Worm (Caenorhabditis elegans): ENCODE results near the gene F46C8.1.

Gene F46C8.1

ce11 chrX:7523799-7524198, 24.5 kb upstream of the F46C8.1 start:
- TF ChIP-seq nhr-237 (tag; optimal IDR thresholded peaks at IDR 0.05) (no peak), nhr-76 (tag; optimal IDR thresholded peaks at IDR 0.05) (no peak), blmp-1 (tag; optimal IDR thresholded peaks at IDR 0.05) (no peak), fkh-8 (tag; optimal IDR thresholded peaks at IDR 0.05) (no peak), sox-4 (tag; optimal IDR thresholded peaks at IDR 0.05) (no peak), unc-62 (GFP tag; optimal IDR thresholded peaks at IDR 0.05) (no peak), ceh-90 (tag; optimal IDR thresholded peaks at IDR 0.05) (no peak), mep-1 (tag; optimal IDR thresholded peaks at IDR 0.05) (no peak), ztf-4 (tag; optimal IDR thresholded peaks at IDR 0.05) (no peak), C16A3.4 (tag; optimal IDR thresholded peaks at IDR 0.05) (no peak), unc-98 (GFP tag; IDR thresholded peaks at IDR 0.05) (no peak), tlp-1 (tag; optimal IDR thresholded peaks at IDR 0.05) (no peak), nhr-20 (tag; optimal IDR thresholded peaks at IDR 0.05) (peak; percentile 33), pqm-1 (tag; optimal IDR thresholded peaks at IDR 0.05) (no peak), lin-14 (GFP tag; optimal IDR thresholded peaks at IDR 0.05) (peak; percentile 82), aly-2 (tag; optimal IDR thresholded peaks at IDR 0.05) (no peak), C04F5.9 (tag; optimal IDR thresholded peaks at IDR 0.05) (no peak), ama-1 (optimal IDR thresholded peaks at IDR 0.05) (no peak), nhr-19 (GFP tag; conservative IDR thresholded peaks at IDR 0.05) (peak; percentile 36), swsn-7 (tag; optimal IDR thresholded peaks at IDR 0.05) (no peak), nhr-11 (tag; optimal IDR thresholded peaks at IDR 0.05) (no peak), aha-1 (tag; optimal IDR thresholded peaks at IDR 0.05) (no peak), ces-1 (GFP tag; optimal IDR thresholded peaks at IDR 0.05) (no peak), hlh-17 (GFP tag; optimal IDR thresholded peaks at IDR 0.05; ENCODE audit: borderline replicate concordance) (no peak), vab-15 (tag; optimal IDR thresholded peaks at IDR 0.05) (no peak), pag-3 (tag; optimal IDR thresholded peaks at IDR 0.05; ENCODE audit: borderline replicate concordance, insufficient read depth) (peak; percentile 36), zip-4 (GFP tag; optimal IDR thresholded peaks at IDR 0.05) (no peak), snu-23 (GFP tag; optimal IDR thresholded peaks at IDR 0.05) (peak; percentile 37), ceh-82 (tag; optimal IDR thresholded peaks at IDR 0.05) (no peak), nhr-84 (tag; optimal IDR thresholded peaks at IDR 0.05) (no peak), nhr-71 (tag; optimal IDR thresholded peaks at IDR 0.05) (peak; percentile 82), fkh-4 (tag; optimal IDR thresholded peaks at IDR 0.05; ENCODE audit: borderline replicate concordance) (no peak), lsy-2 (tag; optimal IDR thresholded peaks at IDR 0.05) (peak in 1 of 2 experiments; percentile 32), rnt-1 (tag; optimal IDR thresholded peaks at IDR 0.05) (peak; percentile 73), Y116A8C.19 (tag; optimal IDR thresholded peaks at IDR 0.05; ENCODE audit: borderline replicate concordance) (no peak), xbp-1 (tag; optimal IDR thresholded peaks at IDR 0.05) (no peak), hlh-4 (tag; optimal IDR thresholded peaks at IDR 0.05) (no peak), lin-39 (tag; optimal IDR thresholded peaks at IDR 0.05) (no peak), fos-1 (tag; optimal IDR thresholded peaks at IDR 0.05) (no peak)

ce11 chrX:7525271-7525670, 23.0 kb upstream of the F46C8.1 start, which contains the start of gene F46C8.3:
Gene F46C8.3, plus strand, starts transcription at chrX:7525571.
- no peak for TF ChIP-seq blmp-1 (tag; optimal IDR thresholded peaks at IDR 0.05)
- no peak for TF ChIP-seq efl-1 (optimal IDR thresholded peaks at IDR 0.05)
- peak in 1 of 2 experiments; percentile 56 for TF ChIP-seq efl-1 (GFP tag; optimal IDR thresholded peaks at IDR 0.05 in 1 of 2)

- no peak for TF ChIP-seq mep-1 (tag; optimal IDR thresholded peaks at IDR 0.05)
- no peak for TF ChIP-seq pax-3 (tag; optimal IDR thresholded peaks at IDR 0.05)
- no peak for TF ChIP-seq fos-1 (tag; optimal IDR thresholded peaks at IDR 0.05)
- no peak for TF ChIP-seq ztf-11 (tag; optimal IDR thresholded peaks at IDR 0.05)
- no peak for TF ChIP-seq egl-27 (tag; optimal IDR thresholded peaks at IDR 0.05)
- no peak for TF ChIP-seq snpc-4 (tag; optimal IDR thresholded peaks at IDR 0.05)
- no peak for TF ChIP-seq mdl-1 (tag; optimal IDR thresholded peaks at IDR 0.05)
- no peak for TF ChIP-seq rnt-1 (tag; optimal IDR thresholded peaks at IDR 0.05)
- no peak for TF ChIP-seq nhr-90 (tag; optimal IDR thresholded peaks at IDR 0.05; ENCODE audit: poor library complexity)
- TF ChIP-seq Y116A8C.19 (tag; optimal IDR thresholded peaks at IDR 0.05; ENCODE audit: borderline replicate concordance) = no peak
- TF ChIP-seq zag-1 (tag; optimal IDR thresholded peaks at IDR 0.05) = no peak
- no peak for TF ChIP-seq unc-62 (GFP tag; optimal IDR thresholded peaks at IDR 0.05)
- no peak for TF ChIP-seq ceh-82 (tag; optimal IDR thresholded peaks at IDR 0.05)
- no peak for TF ChIP-seq unc-86 (tag; optimal IDR thresholded peaks at IDR 0.05)
- TF ChIP-seq fkh-4 (tag; optimal IDR thresholded peaks at IDR 0.05; ENCODE audit: borderline replicate concordance) = no peak
- no peak for TF ChIP-seq hlh-17 (GFP tag; optimal IDR thresholded peaks at IDR 0.05; ENCODE audit: borderline replicate concordance)
- TF ChIP-seq sptf-1 (tag; optimal IDR thresholded peaks at IDR 0.05) = no peak
Observed at ce11 chrX:7532632-7533031, 15.6 kb upstream of the F46C8.1 start, which contains the start of gene ceh-14. Gene ceh-14, minus strand, starts transcription at chrX:7532732.

Measured in whole organism, L1 larva.